Worm (Caenorhabditis elegans) whole organism, L3 larva: ENCODE results near the gene ugt-36.
A peak's percentile ranks its signal among the peaks of the same experiment; 100 is the strongest.

Source experiments
- ZK546.5 ChIP-seq: sonication (generic microtip); optimal IDR thresholded peaks from 2 replicates; lab custom pipeline; 2017; ENCODE audit warnings: missing biosample characterization, missing genetic modification characterization
- aly-2 ChIP-seq: fragments of 150-350 bp; optimal IDR thresholded peaks from 2 replicates; lab custom pipeline; 2014; ENCODE audit warnings: missing biosample characterization, missing genetic modification characterization
- ama-1 ChIP-seq: fragments of 150-350 bp; optimal IDR thresholded peaks from 2 replicates; lab custom pipeline; 2018
- ceh-16 ChIP-seq: sonication (generic microtip); optimal IDR thresholded peaks from 2 replicates; lab custom pipeline; 2017; ENCODE audit warnings: missing biosample characterization, missing genetic modification characterization
- ceh-82 ChIP-seq: fragments of 150-350 bp; optimal IDR thresholded peaks from 2 replicates; lab custom pipeline; 2014; ENCODE audit warnings: missing biosample characterization, missing genetic modification characterization
- ceh-9 ChIP-seq: sonication (generic microtip); optimal IDR thresholded peaks from 2 replicates; lab custom pipeline; 2018; ENCODE audit warnings: missing biosample characterization, missing genetic modification characterization
- egl-5 ChIP-seq: fragments of 150-350 bp; optimal IDR thresholded peaks from 2 replicates; lab custom pipeline; 2017; ENCODE audit warnings: missing biosample characterization, missing genetic modification reagents, missing genetic modification characterization, inconsistent platforms
- elt-1 ChIP-seq: fragments of 150-350 bp; optimal IDR thresholded peaks from 2 replicates; lab custom pipeline; 2014; ENCODE audit warnings: missing biosample characterization, missing genetic modification characterization
- elt-2 ChIP-seq: sonication (generic microtip); optimal IDR thresholded peaks from 2 replicates; lab custom pipeline; 2016; ENCODE audit warnings: missing genetic modification reagents, mild to moderate bottlenecking, missing genetic modification characterization, missing compliant biosample characterization
- elt-3 ChIP-seq, 3 experiments: fragments of 150-350 bp in 1 of 3; sonication (generic microtip) in 2 of 3; optimal IDR thresholded peaks; 2 replicates in 2 of 3; 4 replicates in 1 of 3; lab custom pipeline; 2014 to 2017; ENCODE audit warnings: missing biosample characterization in 3 of 3, missing genetic modification characterization in 3 of 3
- eor-1 ChIP-seq, 2 experiments: fragments of 150-350 bp; optimal IDR thresholded peaks; 2 replicates each; lab custom pipeline; 2014 to 2018; ENCODE audit warnings: missing biosample characterization in 2 of 2, missing genetic modification characterization in 2 of 2
- fkh-10 ChIP-seq: sonication (generic microtip); optimal IDR thresholded peaks from 2 replicates; lab custom pipeline; 2017; ENCODE audit warnings: missing biosample characterization, missing genetic modification reagents, missing genetic modification characterization
- fkh-2 ChIP-seq: fragments of 150-350 bp; optimal IDR thresholded peaks from 2 replicates; lab custom pipeline; 2014; ENCODE audit warnings: missing biosample characterization, missing genetic modification reagents, missing genetic modification characterization
- fos-1 ChIP-seq: fragments of 150-350 bp; optimal IDR thresholded peaks from 2 replicates; lab custom pipeline; 2014; ENCODE audit warnings: missing biosample characterization, missing genetic modification characterization
- hmg-11 ChIP-seq: sonication (generic microtip); optimal IDR thresholded peaks from 2 replicates; lab custom pipeline; 2016; ENCODE audit warnings: missing genetic modification characterization, missing compliant biosample characterization
- jun-1 ChIP-seq: fragments of 150-350 bp; optimal IDR thresholded peaks from 2 replicates; lab custom pipeline; 2014; ENCODE audit warnings: missing biosample characterization, missing genetic modification reagents, missing genetic modification characterization
- lsy-12 ChIP-seq: sonication (generic microtip); optimal IDR thresholded peaks from 2 replicates; lab custom pipeline; 2016; ENCODE audit warnings: mild to moderate bottlenecking, missing genetic modification characterization, missing compliant biosample characterization
- mdl-1 ChIP-seq: fragments of 150-350 bp; optimal IDR thresholded peaks from 2 replicates; lab custom pipeline; 2014; ENCODE audit warnings: missing biosample characterization, missing genetic modification characterization
- nhr-12 ChIP-seq: fragments of 150-350 bp; optimal IDR thresholded peaks from 2 replicates; lab custom pipeline; 2014; ENCODE audit warnings: missing biosample characterization, missing genetic modification characterization
- nhr-237 ChIP-seq: fragments of 150-350 bp; optimal IDR thresholded peaks from 2 replicates; lab custom pipeline; 2014; ENCODE audit warnings: missing biosample characterization, missing genetic modification characterization
- nhr-25 ChIP-seq: sonication (generic microtip); optimal IDR thresholded peaks from 2 replicates; lab custom pipeline; 2017; ENCODE audit warnings: missing biosample characterization, missing genetic modification characterization
- nhr-28 ChIP-seq: fragments of 150-350 bp; optimal IDR thresholded peaks from 2 replicates; lab custom pipeline; 2014; ENCODE audit warnings: missing biosample characterization, missing genetic modification characterization
- nhr-43 ChIP-seq: sonication (generic microtip); optimal IDR thresholded peaks from 2 replicates; lab custom pipeline; 2016; ENCODE audit warnings: mild to moderate bottlenecking, missing genetic modification characterization, missing compliant biosample characterization; ENCODE audit not compliant: poor library complexity, severe bottlenecking
- nhr-67 ChIP-seq: fragments of 150-350 bp; optimal IDR thresholded peaks from 2 replicates; lab custom pipeline; 2014; ENCODE audit warnings: missing biosample characterization, missing genetic modification characterization
- nhr-76 ChIP-seq: fragments of 150-350 bp; sonication (generic microtip); optimal IDR thresholded peaks from 5 replicates; lab custom pipeline; 2014; ENCODE audit warnings: missing biosample characterization, missing genetic modification characterization
- nhr-77 ChIP-seq: fragments of 150-350 bp; optimal IDR thresholded peaks from 2 replicates; lab custom pipeline; 2014; ENCODE audit warnings: missing biosample characterization, missing genetic modification characterization
- pha-4 ChIP-seq: fragments of 150-350 bp; optimal IDR thresholded peaks from 2 replicates; lab custom pipeline; 2014; ENCODE audit warnings: missing biosample characterization, missing genetic modification reagents, missing genetic modification characterization
- pqm-1 ChIP-seq: fragments of 150-350 bp; optimal IDR thresholded peaks from 2 replicates; lab custom pipeline; 2017; ENCODE audit warnings: missing biosample characterization, missing genetic modification characterization, inconsistent platforms
- skn-1 ChIP-seq: fragments of 150-350 bp; optimal IDR thresholded peaks from 2 replicates; lab custom pipeline; 2014; ENCODE audit warnings: missing biosample characterization, missing genetic modification characterization
- snpc-4 ChIP-seq: fragments of 150-350 bp; optimal IDR thresholded peaks from 2 replicates; lab custom pipeline; 2014; ENCODE audit warnings: missing biosample characterization, missing genetic modification characterization
- tbx-2 ChIP-seq: sonication (generic microtip); optimal IDR thresholded peaks from 2 replicates; lab custom pipeline; 2016; ENCODE audit warnings: mild to moderate bottlenecking, missing genetic modification characterization, missing compliant biosample characterization
- unc-39 ChIP-seq: sonication (generic microtip); optimal IDR thresholded peaks from 4 replicates; lab custom pipeline; 2017; ENCODE audit warnings: missing biosample characterization, missing genetic modification characterization
- unc-62 ChIP-seq: fragments of 150-350 bp; sonication (generic microtip); optimal IDR thresholded peaks from 4 replicates; lab custom pipeline; 2014; ENCODE audit warnings: missing biosample characterization, missing genetic modification reagents, missing genetic modification characterization
- zag-1 ChIP-seq: fragments of 150-350 bp; optimal IDR thresholded peaks from 2 replicates; lab custom pipeline; 2014; ENCODE audit warnings: missing biosample characterization, missing genetic modification characterization
- ztf-11 ChIP-seq: fragments of 150-350 bp; optimal IDR thresholded peaks from 2 replicates; lab custom pipeline; 2014; ENCODE audit warnings: missing biosample characterization, missing genetic modification characterization
- ztf-4 ChIP-seq: fragments of 150-350 bp; optimal IDR thresholded peaks from 2 replicates; lab custom pipeline; 2014; ENCODE audit warnings: missing biosample characterization, missing genetic modification characterization

ugt-36 gene

ce11 chrV:7145250-7145850, 21.5 kb upstream of the ugt-36 start, which contains the start of gene ugt-37:
Gene ugt-37 (minus strand): TSS chrV:7145318.
- TF ChIP-seq elt-2 (peak; percentile 33), ZK546.5 (tag; lab: Kevin White, UChicago) (no peak)
- TF ChIP-seq, all 47 proteins: peak for 1

ce11 chrV:7147370-7147769, 19.4 kb upstream of the ugt-36 start, which contains the start of gene ugt-38:
Gene ugt-38 (minus strand): TSS chrV:7147470.
- TF ChIP-seq ztf-11 (tag; lab: Kevin White, UChicago) (no peak), pqm-1 (no peak), ceh-82 (tag; lab: Kevin White, UChicago) (no peak), pha-4 (tag; lab: Kevin White, UChicago) (no peak), lsy-12 (tag; lab: Kevin White, UChicago) (no peak), snpc-4 (no peak), unc-62 (GFP tag; lab: Kevin White, UChicago) (no peak), nhr-67 (tag; lab: Kevin White, UChicago) (no peak), skn-1 (tag; lab: Kevin White, UChicago) (no peak), elt-1 (tag; lab: Kevin White, UChicago) (no peak), elt-3 (tag; optimal IDR thresholded peaks at IDR 0.05; lab: Kevin White, UChicago) (no peak), jun-1 (tag; lab: Kevin White, UChicago) (no peak), elt-2 (no peak)

ce11 chrV:7150570-7150969, 16.2 kb upstream of the ugt-36 start, which contains the start of gene F10D2.8:
Gene F10D2.8 (minus strand): TSS chrV:7150714.
- TF ChIP-seq pqm-1: peak; percentile 95
- TF ChIP-seq hmg-11 (tag; lab: Kevin White, UChicago): no peak
- TF ChIP-seq nhr-76 (tag; lab: Kevin White, UChicago): no peak
- TF ChIP-seq unc-39: no peak
- no peak for TF ChIP-seq zag-1 (tag; lab: Kevin White, UChicago)
- no peak for TF ChIP-seq eor-1 (tag; optimal IDR thresholded peaks at IDR 0.05; lab: Kevin White, UChicago)
- no peak for TF ChIP-seq ztf-4 (tag; lab: Kevin White, UChicago)
- TF ChIP-seq egl-5 (tag; lab: Kevin White, UChicago): no peak
- TF ChIP-seq fos-1 (tag; lab: Kevin White, UChicago): no peak
- TF ChIP-seq jun-1 (tag; lab: Kevin White, UChicago): peak; percentile 21
- TF ChIP-seq ZK546.5 (tag; lab: Kevin White, UChicago): no peak
- TF ChIP-seq nhr-77 (tag; lab: Kevin White, UChicago): no peak
- TF ChIP-seq pha-4 (tag; lab: Kevin White, UChicago): peak; percentile 35
- no peak for TF ChIP-seq nhr-28 (tag; lab: Kevin White, UChicago)
- no peak for TF ChIP-seq snpc-4
- TF ChIP-seq unc-62 (GFP tag; lab: Kevin White, UChicago): no peak
- TF ChIP-seq nhr-237 (tag; lab: Kevin White, UChicago): no peak
- no peak for TF ChIP-seq ztf-11 (tag; lab: Kevin White, UChicago)
- no peak for TF ChIP-seq lsy-12 (tag; lab: Kevin White, UChicago)
- no peak for TF ChIP-seq fkh-10 (GFP tag; lab: Kevin White, UChicago)
- no peak for TF ChIP-seq tbx-2 (tag; lab: Kevin White, UChicago)
- no peak for TF ChIP-seq nhr-12 (tag; lab: Kevin White, UChicago)
- peak; percentile 89 for TF ChIP-seq elt-2

- no peak for TF ChIP-seq aly-2 (tag; lab: Kevin White, UChicago)
- no peak for TF ChIP-seq nhr-77 (tag; lab: Kevin White, UChicago)
- no peak for TF ChIP-seq ZK546.5 (tag; lab: Kevin White, UChicago)
- no peak for TF ChIP-seq nhr-43
- TF ChIP-seq mdl-1 (tag; lab: Kevin White, UChicago): no peak
- TF ChIP-seq ztf-11 (tag; lab: Kevin White, UChicago): no peak
- no peak for TF ChIP-seq snpc-4
- no peak for TF ChIP-seq egl-5 (tag; lab: Kevin White, UChicago)
- no peak for TF ChIP-seq ceh-9 (tag; lab: Kevin White, UChicago)
These were observed 13.8 kb upstream of the ugt-36 start, which contains the start of gene fat-7 for ce11 chrV:7153046-7153445. Gene fat-7 (minus strand): TSS chrV:7153146.

ce11 chrV:7156079-7156478, 10.7 kb upstream of the ugt-36 start, which contains the start of gene F10D2.10:
Gene F10D2.10 (minus strand): TSS chrV:7156179.
- TF ChIP-seq nhr-237 (tag; lab: Kevin White, UChicago): no peak
- TF ChIP-seq nhr-25: no peak
- no peak for TF ChIP-seq egl-5 (tag; lab: Kevin White, UChicago)
- TF ChIP-seq zag-1 (tag; lab: Kevin White, UChicago): no peak
- no peak for TF ChIP-seq fkh-2
- no peak for TF ChIP-seq ZK546.5 (tag; lab: Kevin White, UChicago)
- TF ChIP-seq ama-1 (lab: Kevin White, UChicago): no peak
- TF ChIP-seq ceh-16 (tag; lab: Kevin White, UChicago): no peak
- no peak for TF ChIP-seq nhr-28 (tag; lab: Kevin White, UChicago)
